Fruit fly (Drosophila melanogaster): ENCODE measurements around the gene CG14689.

CG14689 gene

dm6 chr3R:10678935-10679565 is 32.0 kb downstream of the CG14689 start (continued):
- TF ChIP-seq C15 (GFP tag; IDR thresholded peaks at IDR 0.05) = no peak
- TF ChIP-seq Antp (GFP tag; optimal IDR thresholded peaks at IDR 0.05) = no peak
- no peak for TF ChIP-seq knrl (GFP tag; IDR thresholded peaks at IDR 0.05; ENCODE audit: partially characterized antibody)
- TF ChIP-seq CG8478 (optimal IDR thresholded peaks at IDR 0.05) = no peak
- TF ChIP-seq fru (optimal IDR thresholded peaks at IDR 0.05) = no peak
- no peak for TF ChIP-seq bbx (GFP tag; IDR thresholded peaks at IDR 0.05; ENCODE audit: partially characterized antibody)
- no peak for TF ChIP-seq CG12219 (GFP tag; optimal IDR thresholded peaks at IDR 0.05)
- no peak for TF ChIP-seq nerfin-2 (GFP tag; IDR thresholded peaks at IDR 0.05; ENCODE audit: partially characterized antibody)
- no peak for TF ChIP-seq CG4707 (GFP tag; optimal IDR thresholded peaks at IDR 0.05)
- no peak for TF ChIP-seq CG2129 (GFP tag; IDR thresholded peaks at IDR 0.05; ENCODE audit: partially characterized antibody)
- TF ChIP-seq CG6813 (GFP tag; optimal IDR thresholded peaks at IDR 0.05) = no peak
- no peak for TF ChIP-seq nerfin-1 (tag; optimal IDR thresholded peaks at IDR 0.05)
- TF ChIP-seq CG6254 (GFP tag; optimal IDR thresholded peaks at IDR 0.05) = no peak
- TF ChIP-seq onecut (GFP tag; IDR thresholded peaks at IDR 0.05) = no peak
- TF ChIP-seq CG13775 (GFP tag; optimal IDR thresholded peaks at IDR 0.05) = no peak
- peak; percentile 27 for TF ChIP-seq Sox102F (GFP tag; optimal IDR thresholded peaks at IDR 0.05)
- TF ChIP-seq Drgx (GFP tag; IDR thresholded peaks at IDR 0.05) = no peak
- no peak for TF ChIP-seq Aef1 (GFP tag; IDR thresholded peaks at IDR 0.05)
- TF ChIP-seq ci (GFP tag; IDR thresholded peaks at IDR 0.05) = 0 out of 3 replicates have a peak, but pooled peaks have one; percentile 26
- no peak for TF ChIP-seq wor (GFP tag; IDR thresholded peaks at IDR 0.05)
- TF ChIP-seq grn (GFP tag; optimal IDR thresholded peaks at IDR 0.05) = no peak
- TF ChIP-seq sr (GFP tag; IDR thresholded peaks at IDR 0.05) = no peak
- TF ChIP-seq CoRest (tag; optimal IDR thresholded peaks at IDR 0.05) = no peak
- TF ChIP-seq tna (GFP tag; IDR thresholded peaks at IDR 0.05; ENCODE audit: partially characterized antibody) = no peak
- no peak for TF ChIP-seq CG15073 (GFP tag; optimal IDR thresholded peaks at IDR 0.05)
- no peak for TF ChIP-seq CrebB (tag; optimal IDR thresholded peaks at IDR 0.05)
- TF ChIP-seq Doc2 (GFP tag; IDR thresholded peaks at IDR 0.05) = no peak
- no peak for TF ChIP-seq Sox100B (GFP tag; optimal IDR thresholded peaks at IDR 0.05)
- no peak for TF ChIP-seq ara (GFP tag; IDR thresholded peaks at IDR 0.05)
- TF ChIP-seq Hr51 (GFP tag; optimal IDR thresholded peaks at IDR 0.05) = peak in 1 of 2 experiments; percentile 33
- no peak for TF ChIP-seq prd (optimal IDR thresholded peaks at IDR 0.05)
- TF ChIP-seq prd (GFP tag; IDR thresholded peaks at IDR 0.05) = no peak
- TF ChIP-seq dimm (GFP tag; IDR thresholded peaks at IDR 0.05) = no peak
- TF ChIP-seq run (tag; optimal IDR thresholded peaks at IDR 0.05) = no peak
- TF ChIP-seq nmo (GFP tag; optimal IDR thresholded peaks at IDR 0.05) = no peak
- no peak for TF ChIP-seq unc-4 (GFP tag; IDR thresholded peaks at IDR 0.05; ENCODE audit: partially characterized antibody)
- TF ChIP-seq gem (tag; optimal IDR thresholded peaks at IDR 0.05) = peak; percentile 51
- no peak for TF ChIP-seq ind (GFP tag; optimal IDR thresholded peaks at IDR 0.05)
- no peak for TF ChIP-seq sens-2 (GFP tag; IDR thresholded peaks at IDR 0.05)
- no peak for TF ChIP-seq pfk (GFP tag; optimal IDR thresholded peaks at IDR 0.05)
- TF ChIP-seq CG11398 (GFP tag; optimal IDR thresholded peaks at IDR 0.05) = no peak
- TF ChIP-seq lov (optimal IDR thresholded peaks at IDR 0.05) = no peak
- TF ChIP-seq lov (GFP tag; IDR thresholded peaks at IDR 0.05) = no peak
- no peak for TF ChIP-seq E2f1 (GFP tag; IDR thresholded peaks at IDR 0.05)
- no peak for TF ChIP-seq ac (GFP tag; optimal IDR thresholded peaks at IDR 0.05)
- no peak for TF ChIP-seq Tbp (GFP tag; optimal IDR thresholded peaks at IDR 0.05)
- TF ChIP-seq seq (GFP tag; IDR thresholded peaks at IDR 0.05) = 0 out of 2 replicates have a peak, but pooled peaks have one; percentile 37
- no peak for TF ChIP-seq sqz (GFP tag; optimal IDR thresholded peaks at IDR 0.05)
- TF ChIP-seq ato (GFP tag; IDR thresholded peaks at IDR 0.05; ENCODE audit: partially characterized antibody) = no peak
- TF ChIP-seq CG6683 (GFP tag; optimal IDR thresholded peaks at IDR 0.05) = no peak
- TF ChIP-seq ems (GFP tag; optimal IDR thresholded peaks at IDR 0.05) = no peak

Measured in whole organism, embryonic.